Worm (Caenorhabditis elegans): ENCODE measurements around the gene pqn-76.
"Not testable (repeated sequence)": the region's sequence is repeated elsewhere in the genome, so short reads cannot be mapped to it uniquely, and the experiment has no call there.

ce11 chrIV:15578786-15579185 is at the start of gene pqn-76:
- TF ChIP-seq him-1, W03F9.2, dao-5 (tag; optimal IDR thresholded peaks at IDR 0.05): not testable (repeated sequence)
